Worm (Caenorhabditis elegans) whole organism, L4 larva: ENCODE results near the gene F41C3.8.

Experiments used
- pha-4 ChIP-seq, 2 experiments: fragments of 150-350 bp in 1 of 2; fragments of 200-800 bp in 1 of 2; sonication (Bioruptor generic) in 1 of 2; IDR thresholded peaks in 1 of 2; optimal IDR thresholded peaks in 1 of 2; 2 replicates each; pipeline versions ENCODE4 v1.3.6 to Lab custom; 2014 to 2022; ENCODE audit warnings: missing genetic modification characterization in 2 of 2, missing genetic modification reagents in 2 of 2, missing biosample characterization in 1 of 2, missing compliant biosample characterization in 1 of 2
- spr-3 ChIP-seq: fragments of 200-800 bp; sonication (Bioruptor generic); optimal IDR thresholded peaks from 2 replicates; lab custom pipeline; 2018; ENCODE audit warnings: mild to moderate bottlenecking, missing genetic modification characterization, missing compliant biosample characterization

DNA sequence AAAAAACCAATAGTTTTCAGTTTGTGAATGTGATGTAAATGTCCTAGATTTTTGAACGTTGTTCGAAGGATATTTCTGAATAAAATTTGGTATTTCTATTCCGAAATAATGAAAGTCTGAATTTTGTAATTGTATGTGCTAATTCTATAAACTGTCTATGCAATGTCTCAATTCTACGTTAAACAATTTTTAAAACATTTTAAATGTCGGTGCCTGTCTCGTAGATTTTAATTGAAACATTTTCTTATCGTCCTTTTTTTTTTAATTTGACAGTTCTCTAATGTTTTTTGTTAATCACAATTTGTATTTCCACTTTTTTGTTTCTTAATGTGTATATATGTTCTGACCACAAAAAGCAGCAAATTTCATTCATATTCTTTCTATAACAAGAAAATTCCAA, 13.9 kb downstream of the F41C3.8 start, which contains the start of gene F41C3.7:
- no peak for TF ChIP-seq pha-4 (GFP tag; IDR thresholded peaks at IDR 0.05; lab: Robert Waterston, UW)
- TF ChIP-seq pha-4 (tag; optimal IDR thresholded peaks at IDR 0.05; lab: Kevin White, UChicago) = no peak
- no peak for TF ChIP-seq spr-3 (GFP tag; lab: Kevin White, UChicago)
